Fruit fly (Drosophila melanogaster): ENCODE results near the gene Vps8.
A peak's percentile ranks its signal among the peaks of the same experiment; 100 is the strongest.

The Vps8 gene

DNA sequence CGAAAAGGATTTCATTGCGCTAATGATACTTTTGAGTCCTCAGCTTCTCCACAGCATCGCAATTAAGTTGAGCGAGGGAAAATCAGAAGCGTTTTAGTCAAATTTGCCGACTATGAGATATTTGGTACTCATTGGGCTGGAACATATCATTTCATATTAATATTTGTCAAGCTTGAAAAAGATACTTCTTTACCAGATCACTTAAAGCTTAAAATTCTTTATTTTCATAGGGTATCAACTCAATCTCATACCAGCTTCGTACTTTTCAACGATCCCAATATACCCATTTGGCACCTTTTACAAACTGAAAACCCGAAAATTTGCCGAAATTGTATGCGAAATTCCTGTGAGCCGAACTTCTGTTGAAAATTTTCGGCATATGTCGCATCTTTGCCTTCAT lies 23.3 kb downstream of the Vps8 start (continued):
- TF ChIP-seq CG1621 (tag; optimal IDR thresholded peaks at IDR 0.05): no peak
- no peak for TF ChIP-seq CG4318 (GFP tag; optimal IDR thresholded peaks at IDR 0.05)
- peak; percentile 87 for TF ChIP-seq CG31627 (GFP tag; optimal IDR thresholded peaks at IDR 0.05)
- no peak for TF ChIP-seq CG15336 (GFP tag; IDR thresholded peaks at IDR 0.05)
- peak; percentile 79 for TF ChIP-seq Sox102F (GFP tag; optimal IDR thresholded peaks at IDR 0.05)
- no peak for TF ChIP-seq CG10669 (GFP tag; optimal IDR thresholded peaks at IDR 0.05)
- TF ChIP-seq Eip75B (GFP tag; optimal IDR thresholded peaks at IDR 0.05): peak; percentile 21
- TF ChIP-seq CG9139 (GFP tag; optimal IDR thresholded peaks at IDR 0.05): no peak
- TF ChIP-seq ss (GFP tag; optimal IDR thresholded peaks at IDR 0.05): no peak
- TF ChIP-seq CG8632 (GFP tag; optimal IDR thresholded peaks at IDR 0.05): peak; percentile 50
- peak; percentile 66 for TF ChIP-seq svp (GFP tag)
- no peak for TF ChIP-seq spab (GFP tag; optimal IDR thresholded peaks at IDR 0.05)
- TF ChIP-seq OdsH (GFP tag; optimal IDR thresholded peaks at IDR 0.05): peak; percentile 49
- no peak for TF ChIP-seq CG6163 (GFP tag; IDR thresholded peaks at IDR 0.05)

DNA sequence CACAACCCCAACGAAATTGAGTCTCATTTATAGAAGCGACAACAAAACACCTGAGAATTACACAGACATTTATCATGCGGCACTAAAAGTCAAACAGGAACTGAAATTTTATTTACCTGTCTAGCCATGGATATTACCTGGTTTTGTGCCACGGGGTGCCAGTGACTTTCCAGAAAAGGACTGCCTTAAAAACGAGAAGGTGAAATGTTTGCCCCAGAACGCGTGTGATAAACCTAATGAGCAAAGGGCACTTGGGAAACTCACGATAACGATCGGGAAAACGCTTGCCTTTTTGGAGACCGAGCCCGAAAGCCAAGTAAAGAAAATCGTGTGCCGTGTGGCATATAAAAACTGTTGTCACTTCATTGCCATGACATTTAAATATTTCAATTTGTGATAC lies 25.6 kb downstream of the Vps8 start:
- TF ChIP-seq CG6163 (GFP tag; IDR thresholded peaks at IDR 0.05) (no peak), CG3919 (GFP tag; optimal IDR thresholded peaks at IDR 0.05) (no peak), CG3032 (tag; optimal IDR thresholded peaks at IDR 0.05) (no peak), fd59A (GFP tag; optimal IDR thresholded peaks at IDR 0.05) (no peak), CG9139 (GFP tag; optimal IDR thresholded peaks at IDR 0.05) (no peak), CG31627 (GFP tag; optimal IDR thresholded peaks at IDR 0.05) (no peak), vri (GFP tag; optimal IDR thresholded peaks at IDR 0.05) (no peak), Sox15 (GFP tag; optimal IDR thresholded peaks at IDR 0.05) (no peak), CG15336 (GFP tag; IDR thresholded peaks at IDR 0.05) (no peak), CG6792 (GFP tag; optimal IDR thresholded peaks at IDR 0.05) (no peak), cyc (GFP tag; optimal IDR thresholded peaks at IDR 0.05) (no peak), CG10631 (GFP tag; optimal IDR thresholded peaks at IDR 0.05) (no peak), CG1621 (tag; optimal IDR thresholded peaks at IDR 0.05) (no peak), dac (GFP tag; optimal IDR thresholded peaks at IDR 0.05) (no peak), CG4318 (GFP tag; optimal IDR thresholded peaks at IDR 0.05) (no peak), achi (GFP tag; optimal IDR thresholded peaks at IDR 0.05) (no peak), CG7368 (GFP tag; optimal IDR thresholded peaks at IDR 0.05) (no peak)

DNA sequence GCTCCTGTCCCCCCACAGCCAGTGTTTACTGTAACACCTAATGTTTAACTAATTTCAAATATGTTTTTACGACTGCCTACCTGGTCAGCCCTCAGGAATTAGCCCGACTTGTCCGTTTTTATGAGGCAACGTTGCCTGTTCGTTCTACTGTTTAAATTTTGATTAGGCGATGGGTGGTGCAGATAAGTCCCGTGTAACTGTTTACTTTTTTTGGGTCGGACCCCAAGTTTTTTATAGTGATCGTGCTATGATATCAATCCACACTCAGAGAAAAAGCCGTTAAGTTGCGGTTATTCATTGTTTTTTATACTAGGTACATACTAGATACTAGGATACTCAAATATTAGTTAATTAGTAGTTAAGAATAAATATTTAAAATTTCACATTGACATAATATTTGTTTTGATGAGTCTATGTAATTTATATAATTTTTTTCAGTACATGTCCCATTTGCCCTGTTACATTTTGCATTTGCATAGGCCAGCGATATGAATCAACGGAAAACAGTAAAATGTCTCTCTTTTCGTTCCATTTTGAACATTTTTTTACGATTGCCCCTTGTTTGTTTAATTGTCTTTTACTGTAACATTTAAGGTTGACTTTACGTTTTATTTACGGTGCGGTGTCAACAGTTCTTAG lies 27.3 kb downstream of the Vps8 start:
- TF ChIP-seq CG3919 (GFP tag; optimal IDR thresholded peaks at IDR 0.05): no peak
- TF ChIP-seq CG8119 (GFP tag; IDR thresholded peaks at IDR 0.05): 0 out of 3 replicates have a peak, but pooled peaks have one; percentile 20
- TF ChIP-seq Sox15 (GFP tag; optimal IDR thresholded peaks at IDR 0.05): no peak
- TF ChIP-seq Eip78C (GFP tag): peak; percentile 15
- TF ChIP-seq fkh (GFP tag; optimal IDR thresholded peaks at IDR 0.05): peak; percentile 84

DNA sequence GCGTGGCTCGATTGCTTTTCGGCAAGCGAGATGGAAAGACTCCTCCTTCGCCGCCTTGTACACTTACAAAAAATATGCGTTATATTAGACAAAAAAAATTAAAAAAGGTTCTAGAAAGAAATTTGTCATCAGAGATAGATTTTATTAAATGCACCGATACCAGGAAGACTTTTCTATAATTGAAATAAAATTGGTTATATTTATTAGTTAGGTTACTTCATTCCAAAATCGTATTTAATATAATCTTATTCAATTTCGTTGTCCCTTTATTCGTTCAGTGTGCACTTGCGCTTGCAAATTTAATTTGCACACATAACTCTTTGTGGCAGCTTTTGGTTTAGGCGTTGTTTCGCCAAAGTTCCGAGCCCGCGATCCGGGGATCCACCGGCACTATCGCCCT lies 32.9 kb downstream of the Vps8 start:
- TF ChIP-seq CG3032 (tag; optimal IDR thresholded peaks at IDR 0.05) (no peak), vri (GFP tag; optimal IDR thresholded peaks at IDR 0.05) (peak; percentile 2), CG8119 (GFP tag; IDR thresholded peaks at IDR 0.05) (0 out of 3 replicates have a peak, but pooled peaks have one; percentile 21), Hr4 (GFP tag; optimal IDR thresholded peaks at IDR 0.05) (peak; percentile 27), esn (GFP tag; optimal IDR thresholded peaks at IDR 0.05) (peak; percentile 18), Eip78C (GFP tag) (peak; percentile 71), Hr38 (GFP tag; optimal IDR thresholded peaks at IDR 0.05) (no peak), pdm3 (GFP tag; optimal IDR thresholded peaks at IDR 0.05) (no peak), CG31627 (GFP tag; optimal IDR thresholded peaks at IDR 0.05) (no peak), CG1621 (tag; optimal IDR thresholded peaks at IDR 0.05) (no peak), cyc (GFP tag; optimal IDR thresholded peaks at IDR 0.05) (no peak), svp (GFP tag) (peak; percentile 66), CG10669 (GFP tag; optimal IDR thresholded peaks at IDR 0.05) (no peak), fd85E (GFP tag; optimal IDR thresholded peaks at IDR 0.05) (no peak), net (GFP tag; optimal IDR thresholded peaks at IDR 0.05) (no peak), Gug (GFP tag; IDR thresholded peaks at IDR 0.05) (no peak), CG6854 (GFP tag; optimal IDR thresholded peaks at IDR 0.05) (no peak), CG15336 (GFP tag; IDR thresholded peaks at IDR 0.05) (peak; percentile 58), CG6163 (GFP tag; IDR thresholded peaks at IDR 0.05) (no peak), Sox15 (GFP tag; optimal IDR thresholded peaks at IDR 0.05) (no peak), eg (GFP tag; IDR thresholded peaks at IDR 0.05) (0 out of 3 replicates have a peak, but pooled peaks have one; percentile 14), CG9139 (GFP tag; optimal IDR thresholded peaks at IDR 0.05) (no peak), Ets21C (GFP tag; optimal IDR thresholded peaks at IDR 0.05) (no peak), Smox (GFP tag; optimal IDR thresholded peaks at IDR 0.05) (peak; percentile 17), ss (GFP tag; optimal IDR thresholded peaks at IDR 0.05) (no peak), CG32006 (GFP tag; optimal IDR thresholded peaks at IDR 0.05) (peak; percentile 47), CG6808 (GFP tag; optimal IDR thresholded peaks at IDR 0.05) (no peak), acj6 (GFP tag; optimal IDR thresholded peaks at IDR 0.05) (no peak)

Data from whole organism, prepupa.